Fruit fly (Drosophila melanogaster): ENCODE data around the gene C1GalTA.

C1GalTA gene

dm6 chr2L:8959001-8959461 lies 8.0 kb upstream of the C1GalTA start, which contains the start of gene CG31886:
Gene CG31886 (minus strand): TSS chr2L:8959051.
- TF ChIP-seq dysf (GFP tag; IDR thresholded peaks at IDR 0.05) (no peak), Bteb2 (GFP tag; optimal IDR thresholded peaks at IDR 0.05) (no peak), MESR4 (GFP tag; optimal IDR thresholded peaks at IDR 0.05) (no peak), Ets65A (GFP tag) (no peak), CG2678 (tag; optimal IDR thresholded peaks at IDR 0.05) (no peak), unpg (GFP tag; optimal IDR thresholded peaks at IDR 0.05) (no peak), dmrt99B (tag; optimal IDR thresholded peaks at IDR 0.05) (no peak), CG15514 (GFP tag; optimal IDR thresholded peaks at IDR 0.05) (peak; percentile 14), fd102C (GFP tag; optimal IDR thresholded peaks at IDR 0.05) (no peak), Scr (GFP tag; IDR thresholded peaks at IDR 0.05; ENCODE audit: partially characterized antibody) (no peak), Mrtf (GFP tag; IDR thresholded peaks at IDR 0.05) (no peak), ro (GFP tag; IDR thresholded peaks at IDR 0.05) (no peak), zfh1 (GFP tag; IDR thresholded peaks at IDR 0.05) (peak; percentile 58; the same call in 2 of the 3 replicates), CG10209 (GFP tag; optimal IDR thresholded peaks at IDR 0.05) (peak; percentile 3), jumu (GFP tag; optimal IDR thresholded peaks at IDR 0.05) (no peak), ind (GFP tag; optimal IDR thresholded peaks at IDR 0.05) (peak; percentile 3), CG6765 (GFP tag; optimal IDR thresholded peaks at IDR 0.05) (no peak), nerfin-1 (tag; optimal IDR thresholded peaks at IDR 0.05) (no peak), abd-A (tag; optimal IDR thresholded peaks at IDR 0.05) (no peak), CG30431 (GFP tag; optimal IDR thresholded peaks at IDR 0.05) (no peak), aop (GFP tag; IDR thresholded peaks at IDR 0.05) (no peak), caup (GFP tag; optimal IDR thresholded peaks at IDR 0.05; ENCODE audit: severe bottlenecking) (peak; percentile 18), CG7372 (GFP tag; IDR thresholded peaks at IDR 0.05) (peak; percentile 28; the same call in 1 of the 2 replicates), Hmx (GFP tag; optimal IDR thresholded peaks at IDR 0.05) (no peak), Vsx1 (GFP tag; optimal IDR thresholded peaks at IDR 0.05) (no peak), Hmr (GFP tag; optimal IDR thresholded peaks at IDR 0.05) (peak; percentile 13), Ssrp (tag; optimal IDR thresholded peaks at IDR 0.05) (peak; percentile 22), CG2875 (GFP tag; optimal IDR thresholded peaks at IDR 0.05) (no peak), slou (GFP tag; optimal IDR thresholded peaks at IDR 0.05) (no peak), Neu2 (GFP tag; optimal IDR thresholded peaks at IDR 0.05; ENCODE audit: borderline replicate concordance) (no peak), tap (tag; optimal IDR thresholded peaks at IDR 0.05) (no peak), Tbp (GFP tag; optimal IDR thresholded peaks at IDR 0.05) (no peak), Camta (GFP tag; optimal IDR thresholded peaks at IDR 0.05) (no peak), CG4730 (GFP tag; IDR thresholded peaks at IDR 0.05) (peak; percentile 38; the same call in 1 of the 2 replicates), CG12236 (GFP tag; optimal IDR thresholded peaks at IDR 0.05) (no peak), gfzf (GFP tag; optimal IDR thresholded peaks at IDR 0.05) (no peak), CG12744 (GFP tag; optimal IDR thresholded peaks at IDR 0.05) (no peak), CG10959 (GFP tag; IDR thresholded peaks at IDR 0.05) (no peak), phol (tag; optimal IDR thresholded peaks at IDR 0.05) (no peak), CG2116 (GFP tag; optimal IDR thresholded peaks at IDR 0.05) (no peak), pho (GFP tag; optimal IDR thresholded peaks at IDR 0.05) (no peak), ab (GFP tag; optimal IDR thresholded peaks at IDR 0.05) (no peak), slbo (GFP tag; IDR thresholded peaks at IDR 0.05) (peak; percentile 64), CG2712 (tag; optimal IDR thresholded peaks at IDR 0.05) (no peak), seq (GFP tag; IDR thresholded peaks at IDR 0.05) (no peak), CG31441 (GFP tag; IDR thresholded peaks at IDR 0.05) (no peak; the same call in 1 of the 2 replicates), Antp (GFP tag; optimal IDR thresholded peaks at IDR 0.05) (no peak), knrl (GFP tag; IDR thresholded peaks at IDR 0.05; ENCODE audit: partially characterized antibody) (no peak), CG1603 (tag; optimal IDR thresholded peaks at IDR 0.05) (no peak), tll (GFP tag; optimal IDR thresholded peaks at IDR 0.05) (no peak), CG9609 (GFP tag; optimal IDR thresholded peaks at IDR 0.05) (no peak)

All from whole organism, embryonic.